Worm (Caenorhabditis elegans) whole organism, early embryonic: ENCODE measurements around the gene Y62E10A.3.

Experiments
- aly-1 ChIP-seq: sonication (generic microtip); optimal IDR thresholded peaks from 2 replicates; lab custom pipeline; 2016; ENCODE audit warnings: missing genetic modification characterization, missing compliant biosample characterization
- ama-1 ChIP-seq: fragments of 150-350 bp; optimal IDR thresholded peaks from 2 replicates; lab custom pipeline; 2014
- flt-1 ChIP-seq: fragments of 200-800 bp; sonication (Bioruptor generic); IDR thresholded peaks from 2 replicates; pipeline ENCODE4 v1.3.6; 2022; ENCODE audit warnings: missing genetic modification characterization, missing compliant biosample characterization
- hmg-4 ChIP-seq: fragments of 200-800 bp; sonication (Bioruptor generic); optimal IDR thresholded peaks from 2 replicates; lab custom pipeline; 2018; ENCODE audit warnings: mild to moderate bottlenecking, missing genetic modification characterization, missing compliant biosample characterization
- sea-1 ChIP-seq: fragments of 200-800 bp; sonication (Bioruptor generic); conservative IDR thresholded peaks from 2 replicates; pipeline ENCODE4 v1.3.6; 2022; ENCODE audit warnings: missing genetic modification characterization, missing compliant biosample characterization
- tbx-37 ChIP-seq: fragments of 200-800 bp; sonication (Bioruptor generic); conservative IDR thresholded peaks from 2 replicates; pipeline ENCODE4 v1.3.6; 2022; ENCODE audit warnings: missing genetic modification reagents, missing genetic modification characterization, missing compliant biosample characterization
- tra-4 ChIP-seq: sonication (generic microtip); optimal IDR thresholded peaks from 2 replicates; lab custom pipeline; 2017; ENCODE audit warnings: missing genetic modification characterization, missing compliant biosample characterization

- TF ChIP-seq tbx-37 (GFP tag; lab: Robert Waterston, UW): no peak
- TF ChIP-seq aly-1 (tag; lab: Kevin White, UChicago): no peak
- TF ChIP-seq sea-1 (GFP tag; lab: Robert Waterston, UW): no peak
- no peak for TF ChIP-seq ama-1 (lab: Kevin White, UChicago)
- TF ChIP-seq flt-1 (GFP tag; lab: Robert Waterston, UW): no peak
- TF ChIP-seq hmg-4 (GFP tag; lab: Kevin White, UChicago): no peak
- no peak for TF ChIP-seq tra-4 (tag; lab: Kevin White, UChicago)
Measured at ce11 chrIV:13383763-13384436, 23.9 kb upstream of the Y62E10A.3 start, which contains the start of gene rab-19.
